Worm (Caenorhabditis elegans): ENCODE measurements around the gene gcy-19.

DNA sequence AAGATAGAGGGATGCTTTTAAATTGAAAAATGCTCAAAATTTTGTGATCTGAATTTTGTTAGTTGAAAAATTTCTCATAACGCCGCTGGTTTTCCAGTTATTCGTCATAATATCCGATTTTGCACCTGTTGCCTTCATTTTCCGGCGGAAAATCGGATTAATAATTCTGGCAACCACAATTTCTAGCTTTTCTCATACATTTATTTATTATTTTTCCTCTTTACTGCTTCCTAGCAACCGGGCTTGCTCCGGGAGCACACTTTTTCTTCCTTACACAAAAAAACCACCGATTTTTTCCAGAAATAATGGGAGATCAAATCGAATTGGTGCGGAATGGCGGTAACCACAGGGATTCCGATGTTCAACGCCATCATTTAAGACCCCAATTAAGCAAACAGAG lies 8.2 kb upstream of the gcy-19 start, which contains the start of gene F02E11.7:
- TF ChIP-seq snpc-4 (tag; optimal IDR thresholded peaks at IDR 0.05) (no peak), sptf-1 (tag; optimal IDR thresholded peaks at IDR 0.05) (no peak), lin-13 (tag; optimal IDR thresholded peaks at IDR 0.05) (no peak), mab-5 (tag; optimal IDR thresholded peaks at IDR 0.05) (no peak), unc-62 (GFP tag; optimal IDR thresholded peaks at IDR 0.05) (no peak), nhr-237 (tag; optimal IDR thresholded peaks at IDR 0.05) (no peak), unc-39 (tag; optimal IDR thresholded peaks at IDR 0.05) (no peak), hlh-1 (tag; optimal IDR thresholded peaks at IDR 0.05) (no peak), nhr-76 (tag; optimal IDR thresholded peaks at IDR 0.05) (no peak), elt-3 (tag; optimal IDR thresholded peaks at IDR 0.05) (no peak)

All from whole organism, mixed stage, embryonic.